Fruit fly (Drosophila melanogaster) whole organism, pupa: Measurements from ENCODE around the gene Nse4.

Experiments
- CG10348 ChIP-seq: fragments of 200-800 bp; sonication (Bioruptor generic); IDR thresholded peaks from 2 replicates; pipeline ENCODE4 v1.3.6; 2022; ENCODE audit warnings: missing biosample characterization, missing genetic modification characterization
- CG12605 ChIP-seq: fragments of 200-800 bp; sonication (Bioruptor generic); IDR thresholded peaks from 2 replicates; pipeline ENCODE4 v1.3.6; 2022; ENCODE audit warnings: missing biosample characterization, missing genetic modification characterization
- CG13204 ChIP-seq: fragments of 200-800 bp; sonication (Bioruptor generic); optimal IDR thresholded peaks from 2 replicates; lab custom pipeline; 2018; ENCODE audit warnings: missing biosample characterization, mild to moderate bottlenecking, missing genetic modification characterization, moderate library complexity
- CG14655 ChIP-seq: fragments of 200-800 bp; sonication (Bioruptor generic); optimal IDR thresholded peaks from 3 replicates; lab custom pipeline; 2017; ENCODE audit warnings: mild to moderate bottlenecking, missing biosample characterization, missing genetic modification reagents, missing genetic modification characterization
- CG15710 ChIP-seq: fragments of 200-800 bp; sonication (Bioruptor generic); optimal IDR thresholded peaks from 2 replicates; lab custom pipeline; 2018; ENCODE audit warnings: missing biosample characterization, mild to moderate bottlenecking, missing genetic modification characterization, moderate library complexity
- CG17806 ChIP-seq: fragments of 200-800 bp; sonication (Bioruptor generic); optimal IDR thresholded peaks from 2 replicates; lab custom pipeline; 2018; ENCODE audit warnings: missing biosample characterization, mild to moderate bottlenecking, missing genetic modification characterization, moderate library complexity
- CG32121 ChIP-seq: fragments of 200-800 bp; sonication (Bioruptor generic); IDR thresholded peaks from 2 replicates; pipeline ENCODE4 v1.3.6; 2022; ENCODE audit warnings: missing biosample characterization, missing genetic modification characterization
- CG34367 ChIP-seq: fragments of 200-800 bp; sonication (Bioruptor generic); optimal IDR thresholded peaks from 2 replicates; lab custom pipeline; 2018; ENCODE audit warnings: missing biosample characterization, mild to moderate bottlenecking, missing genetic modification characterization
- CG4496 ChIP-seq: fragments of 200-800 bp; sonication (Bioruptor generic); IDR thresholded peaks from 3 replicates; pipeline ENCODE4 v1.3.6; 2022; ENCODE audit warnings: missing biosample characterization, missing genetic modification characterization
- CG8159 ChIP-seq: fragments of 200-800 bp; sonication (Bioruptor generic); optimal IDR thresholded peaks from 3 replicates; lab custom pipeline; 2018; ENCODE audit warnings: missing biosample characterization, mild to moderate bottlenecking, missing genetic modification characterization, moderate library complexity
- CG8301 ChIP-seq: fragments of 200-800 bp; sonication (Bioruptor generic); optimal IDR thresholded peaks from 2 replicates; lab custom pipeline; 2018; ENCODE audit warnings: missing biosample characterization, mild to moderate bottlenecking, missing genetic modification characterization
- CG9948 ChIP-seq: fragments of 200-800 bp; sonication (Bioruptor generic); optimal IDR thresholded peaks from 2 replicates; lab custom pipeline; 2018; ENCODE audit warnings: missing biosample characterization, mild to moderate bottlenecking, missing genetic modification characterization, moderate library complexity
- D1 ChIP-seq: fragments of 200-800 bp; sonication (Bioruptor generic); optimal IDR thresholded peaks from 2 replicates; lab custom pipeline; 2018; ENCODE audit warnings: missing biosample characterization, mild to moderate bottlenecking, missing genetic modification characterization, moderate library complexity
- EcR ChIP-seq: fragments of 200-800 bp; sonication (Bioruptor generic); optimal IDR thresholded peaks from 3 replicates; lab custom pipeline; 2019; ENCODE audit warnings: missing biosample characterization, missing genetic modification characterization, mild to moderate bottlenecking, moderate library complexity, missing genetic modification reagents
- Ets98B ChIP-seq: fragments of 200-800 bp; sonication (Bioruptor generic); IDR thresholded peaks from 2 replicates; pipeline ENCODE4 v1.3.6; 2022; ENCODE audit warnings: missing biosample characterization, missing genetic modification characterization
- Pif1A ChIP-seq: fragments of 200-800 bp; sonication (Bioruptor generic); optimal IDR thresholded peaks from 3 replicates; lab custom pipeline; 2016; ENCODE audit warnings: missing biosample characterization, missing genetic modification characterization
- Pif1B ChIP-seq: fragments of 200-800 bp; sonication (Bioruptor generic); optimal IDR thresholded peaks from 3 replicates; lab custom pipeline; 2016; ENCODE audit warnings: missing biosample characterization, missing genetic modification characterization
- Snoo ChIP-seq: fragments of 200-800 bp; sonication (Bioruptor generic); optimal IDR thresholded peaks from 3 replicates; lab custom pipeline; 2017; ENCODE audit warnings: missing biosample characterization, mild to moderate bottlenecking, missing genetic modification characterization, inconsistent platforms
- fd96Ca ChIP-seq: fragments of 200-800 bp; sonication (Bioruptor generic); IDR thresholded peaks from 3 replicates; pipeline ENCODE4 v1.3.6; 2022; ENCODE audit warnings: missing biosample characterization, missing genetic modification characterization
- gl ChIP-seq: fragments of 200-800 bp; sonication (Bioruptor generic); optimal IDR thresholded peaks from 2 replicates; lab custom pipeline; 2018; ENCODE audit warnings: missing biosample characterization, mild to moderate bottlenecking, missing genetic modification characterization
- rn ChIP-seq: fragments of 200-800 bp; sonication (Bioruptor generic); IDR thresholded peaks from 2 replicates; pipeline ENCODE4 v1.3.6; 2022; ENCODE audit warnings: missing biosample characterization, missing genetic modification characterization

The Nse4 gene

DNA sequence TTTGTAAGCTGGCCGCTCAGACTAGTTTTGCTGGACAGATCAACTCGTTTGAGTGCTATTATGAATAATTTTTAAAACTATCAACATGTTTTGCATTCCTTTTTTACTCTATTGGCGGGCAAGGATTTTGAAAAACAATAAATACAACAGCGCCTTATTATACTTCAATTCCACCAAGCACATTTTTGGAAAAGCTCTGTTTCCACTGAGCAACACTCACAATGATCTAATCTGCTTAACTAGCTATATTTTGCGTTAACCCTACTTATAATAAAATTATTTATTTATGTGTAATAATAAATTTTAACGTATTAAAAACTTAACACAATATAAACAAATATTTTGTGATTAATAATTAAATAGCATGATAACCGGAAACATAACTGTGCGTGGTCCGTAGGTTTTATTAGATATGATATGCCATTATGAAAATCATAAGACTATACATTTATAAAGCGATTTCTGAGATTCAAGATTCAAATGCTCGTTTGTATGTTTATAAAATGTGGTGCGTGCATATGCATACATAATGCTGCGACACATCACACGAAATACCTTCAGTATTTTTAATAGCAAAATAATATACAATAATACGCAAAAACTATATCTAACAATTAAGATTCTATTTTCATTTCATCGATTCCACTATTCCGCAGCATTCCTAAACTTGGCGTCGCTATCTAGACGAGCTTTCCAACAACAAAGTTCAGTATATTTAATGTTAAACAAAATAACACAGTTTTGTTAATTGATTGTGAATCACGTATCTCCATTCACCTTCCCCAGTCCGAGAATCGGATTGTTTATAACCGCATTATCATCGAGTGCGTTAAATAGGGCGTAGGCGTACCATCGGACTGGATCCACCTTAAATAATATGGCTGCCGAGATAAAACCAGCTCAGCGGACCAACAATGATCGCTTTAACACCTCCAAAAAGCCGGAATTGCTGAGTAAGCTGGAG lies 16.3 kb upstream of the Nse4 start, which contains the start of the genes pie and Wdfy2:
pie (minus strand) TSS at position 138 of the 964 bp plus-strand sequence.
Wdfy2 (plus strand) TSS at position 649 of the 964 bp plus-strand sequence.
- no peak for TF ChIP-seq rn
- peak; percentile 16 for TF ChIP-seq CG15710 (tag; lab: Kevin White, UChicago)

DNA sequence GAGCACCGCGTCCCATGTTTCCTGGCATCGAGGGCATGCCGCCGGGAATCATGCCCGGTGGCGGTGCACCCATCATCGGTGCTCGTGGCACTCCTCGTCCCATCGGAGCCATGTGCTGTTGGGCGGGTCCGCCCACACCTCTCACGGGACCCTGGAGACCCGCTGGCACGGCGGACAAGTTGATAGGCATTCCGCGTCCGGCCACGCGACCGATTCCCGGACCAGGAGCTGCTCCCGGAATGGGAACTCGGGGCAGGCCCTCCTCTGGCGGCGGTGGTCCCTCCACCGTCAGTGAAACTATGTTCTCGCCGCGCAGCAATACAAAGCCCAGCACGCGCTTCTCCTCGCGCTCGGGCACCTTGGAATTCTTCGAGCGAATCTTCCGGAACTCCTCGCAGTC lies 13.6 kb upstream of the Nse4 start:
- TF ChIP-seq CG14655 (GFP tag; lab: Kevin White, UChicago): no peak
- no peak for TF ChIP-seq gl (tag; lab: Kevin White, UChicago)
- TF ChIP-seq Pif1A (GFP tag; lab: Kevin White, UChicago): no peak
- TF ChIP-seq CG4496 (GFP tag; lab: Robert Waterston, UW): no peak
- TF ChIP-seq Snoo (tag; lab: Kevin White, UChicago): no peak
- no peak for TF ChIP-seq Ets98B (GFP tag; lab: Robert Waterston, UW)
- TF ChIP-seq CG12605 (GFP tag; lab: Robert Waterston, UW): no peak
- no peak for TF ChIP-seq CG8301 (tag; lab: Kevin White, UChicago)
- TF ChIP-seq CG17806 (tag; lab: Kevin White, UChicago): no peak
- no peak for TF ChIP-seq CG15710 (tag; lab: Kevin White, UChicago)
- no peak for TF ChIP-seq CG8159 (tag; lab: Kevin White, UChicago)
- no peak for TF ChIP-seq CG13204 (GFP tag; lab: Kevin White, UChicago)
- TF ChIP-seq CG34367 (tag; lab: Kevin White, UChicago): no peak
- TF ChIP-seq CG9948 (tag; lab: Kevin White, UChicago): no peak
- no peak for TF ChIP-seq EcR (GFP tag; lab: Kevin White, UChicago)
- TF ChIP-seq rn: no peak
- no peak for TF ChIP-seq CG10348 (GFP tag; lab: Robert Waterston, UW)
- no peak for TF ChIP-seq CG32121 (GFP tag; lab: Robert Waterston, UW)
- TF ChIP-seq D1 (tag; lab: Kevin White, UChicago): no peak
- no peak for TF ChIP-seq Pif1B (GFP tag; lab: Kevin White, UChicago)

DNA sequence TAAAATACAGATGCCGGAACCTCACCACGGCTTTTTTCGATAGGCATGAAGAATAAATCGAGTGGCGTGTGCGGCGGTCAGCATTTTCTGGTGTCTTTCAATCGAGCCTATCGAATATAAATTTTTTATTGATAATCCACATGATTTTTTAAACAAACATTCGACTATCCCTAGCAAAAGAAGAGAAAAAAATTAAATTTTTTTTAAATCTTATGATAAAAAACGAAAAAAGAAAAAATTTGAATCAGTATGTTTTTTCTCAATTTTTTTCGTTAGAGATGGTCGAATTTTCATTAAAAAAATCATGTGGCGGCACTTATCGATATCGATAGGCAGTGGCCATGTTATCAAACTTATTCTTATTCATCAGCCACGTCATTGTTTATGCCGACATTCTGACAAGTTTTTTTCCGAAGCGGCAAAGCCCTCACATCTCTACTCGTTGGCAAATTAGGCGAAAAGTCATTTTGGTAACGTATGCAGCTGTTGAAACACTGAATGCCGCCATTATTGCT lies 12.6 kb upstream of the Nse4 start, which contains the start of the genes SmB and KdelR:
SmB (minus strand) TSS at position 94 of the 515 bp plus-strand sequence.
KdelR (plus strand) TSS at position 354 of the 515 bp plus-strand sequence.
- TF ChIP-seq Ets98B (GFP tag; lab: Robert Waterston, UW) (no peak), gl (tag; lab: Kevin White, UChicago) (no peak), CG9948 (tag; lab: Kevin White, UChicago) (no peak), Pif1B (GFP tag; lab: Kevin White, UChicago) (no peak), CG12605 (GFP tag; lab: Robert Waterston, UW) (no peak), CG8159 (tag; lab: Kevin White, UChicago) (no peak), Snoo (tag; lab: Kevin White, UChicago) (no peak), EcR (GFP tag; lab: Kevin White, UChicago) (no peak)

DNA sequence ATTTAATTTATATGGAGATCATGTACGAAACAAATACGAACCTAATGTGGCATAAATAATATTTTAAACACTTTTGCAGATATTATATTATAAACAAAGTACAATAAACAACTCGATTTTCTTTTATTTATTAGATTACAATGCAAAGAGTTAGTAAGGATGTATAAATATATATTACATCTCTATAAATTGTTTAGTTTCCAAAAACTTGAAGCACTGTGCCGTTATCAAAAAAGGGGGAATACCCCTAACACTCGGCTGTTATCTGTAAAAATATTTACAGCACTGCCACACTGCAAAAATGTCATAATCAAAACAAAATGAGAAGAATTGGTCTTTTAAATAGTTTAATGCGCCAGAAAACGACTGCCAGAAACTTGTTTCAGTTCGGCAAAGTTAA lies 10.7 kb upstream of the Nse4 start, which contains the start of gene CG5188:
CG5188 (plus strand) TSS at position 302 of the 400 bp plus-strand sequence.
- peak; percentile 58 for TF ChIP-seq CG12605 (GFP tag; lab: Robert Waterston, UW)
- TF ChIP-seq gl (tag; lab: Kevin White, UChicago): no peak
- peak; percentile 48 for TF ChIP-seq CG8159 (tag; lab: Kevin White, UChicago)
- peak; percentile 25; the same call in 1 of the 3 replicates for TF ChIP-seq CG4496 (GFP tag; lab: Robert Waterston, UW)
- peak; percentile 62; the same call in 1 of the 2 replicates for TF ChIP-seq Ets98B (GFP tag; lab: Robert Waterston, UW)
- peak; percentile 50 for TF ChIP-seq CG8301 (tag; lab: Kevin White, UChicago)
- TF ChIP-seq EcR (GFP tag; lab: Kevin White, UChicago): no peak
- TF ChIP-seq CG17806 (tag; lab: Kevin White, UChicago): peak; percentile 38
- peak; percentile 34 for TF ChIP-seq CG15710 (tag; lab: Kevin White, UChicago)
- TF ChIP-seq Snoo (tag; lab: Kevin White, UChicago): peak; percentile 34
- TF ChIP-seq CG9948 (tag; lab: Kevin White, UChicago): peak; percentile 9
- TF ChIP-seq CG32121 (GFP tag; lab: Robert Waterston, UW): peak; percentile 48
- TF ChIP-seq CG34367 (tag; lab: Kevin White, UChicago): no peak

DNA sequence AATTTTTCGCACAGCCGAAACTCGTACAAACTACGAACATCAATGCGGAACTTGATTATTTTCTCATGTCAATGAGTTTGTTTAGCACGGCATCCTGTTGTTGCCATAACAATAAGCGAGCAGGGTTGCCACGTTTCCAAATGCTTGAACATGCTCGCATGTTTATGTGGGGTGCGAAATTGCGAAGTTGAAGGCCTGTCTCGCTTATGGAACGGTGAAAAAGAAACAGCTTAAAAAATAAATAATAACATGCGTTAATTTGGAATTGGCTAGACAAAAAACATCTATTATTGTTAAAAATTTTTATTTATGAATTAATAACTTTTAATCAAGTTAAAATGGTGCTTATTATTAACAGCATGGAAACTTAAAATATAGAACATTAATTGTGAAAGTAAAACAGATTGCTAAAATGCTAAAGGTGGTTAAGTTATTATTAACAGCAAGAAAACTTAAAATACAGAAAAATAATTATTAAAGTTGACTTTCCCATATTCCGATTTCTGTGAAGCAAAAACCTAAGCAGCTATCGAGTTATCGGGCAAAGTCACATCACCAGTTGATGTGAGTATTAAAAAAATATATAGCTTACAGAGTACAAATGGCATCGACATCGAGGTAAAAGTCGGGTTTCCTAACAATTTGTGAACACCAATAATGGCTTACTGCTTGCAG lies 8.3 kb upstream of the Nse4 start, which contains the start of the genes Bug22 and TfIIB:
Bug22 (minus strand) TSS at position 117 of the 675 bp plus-strand sequence.
TfIIB (plus strand) TSS at position 537 of the 675 bp plus-strand sequence.
- TF ChIP-seq Pif1B (GFP tag; lab: Kevin White, UChicago): no peak
- TF ChIP-seq Pif1A (GFP tag; lab: Kevin White, UChicago): no peak
- TF ChIP-seq rn: 0 out of 2 replicates have a peak, but pooled peaks have one; percentile 29
- no peak; the same call in 1 of the 2 replicates for TF ChIP-seq Ets98B (GFP tag; lab: Robert Waterston, UW)
- peak; percentile 51 for TF ChIP-seq CG15710 (tag; lab: Kevin White, UChicago)
- TF ChIP-seq Snoo (tag; lab: Kevin White, UChicago): peak; percentile 51
- TF ChIP-seq fd96Ca (GFP tag; lab: Robert Waterston, UW): no peak
- peak; percentile 61; the same call in 2 of the 3 replicates for TF ChIP-seq CG4496 (GFP tag; lab: Robert Waterston, UW)
- TF ChIP-seq CG8159 (tag; lab: Kevin White, UChicago): no peak
- no peak for TF ChIP-seq D1 (tag; lab: Kevin White, UChicago)
- TF ChIP-seq CG14655 (GFP tag; lab: Kevin White, UChicago): no peak
- TF ChIP-seq CG9948 (tag; lab: Kevin White, UChicago): peak; percentile 46
- no peak for TF ChIP-seq gl (tag; lab: Kevin White, UChicago)
- TF ChIP-seq CG13204 (GFP tag; lab: Kevin White, UChicago): no peak
- peak; percentile 46 for TF ChIP-seq CG17806 (tag; lab: Kevin White, UChicago)
- TF ChIP-seq CG32121 (GFP tag; lab: Robert Waterston, UW): peak; percentile 65
- TF ChIP-seq CG12605 (GFP tag; lab: Robert Waterston, UW): no peak
